Worm (Caenorhabditis elegans): ENCODE measurements around the gene twk-45.

Gene twk-45

ce11 chrIII:2778655-2779054 is 23.0 kb downstream of the twk-45 start, which contains the start of gene laf-1:
laf-1 (minus strand) TSS chrIII:2779053.
- no peak for TF ChIP-seq mbf-1 (tag; optimal IDR thresholded peaks at IDR 0.05)
- no peak for TF ChIP-seq ztf-1 (GFP tag; conservative IDR thresholded peaks at IDR 0.05)
- no peak for TF ChIP-seq ztf-4 (tag; optimal IDR thresholded peaks at IDR 0.05)
- no peak for TF ChIP-seq fos-1 (tag; optimal IDR thresholded peaks at IDR 0.05)
- no peak for TF ChIP-seq blmp-1 (tag; optimal IDR thresholded peaks at IDR 0.05; ENCODE audit: insufficient read depth)
- TF ChIP-seq ceh-82 (tag; optimal IDR thresholded peaks at IDR 0.05) = no peak
- no peak for TF ChIP-seq aly-2 (tag; optimal IDR thresholded peaks at IDR 0.05)
- TF ChIP-seq nhr-25 (tag; optimal IDR thresholded peaks at IDR 0.05) = no peak
- no peak for TF ChIP-seq nhr-237 (tag; optimal IDR thresholded peaks at IDR 0.05)
- TF ChIP-seq crh-2 (tag; optimal IDR thresholded peaks at IDR 0.05) = no peak
- no peak for TF ChIP-seq unc-55 (GFP tag; optimal IDR thresholded peaks at IDR 0.05)
- TF ChIP-seq alr-1 (tag; optimal IDR thresholded peaks at IDR 0.05) = no peak
- no peak for TF ChIP-seq mab-5 (tag; optimal IDR thresholded peaks at IDR 0.05)
- no peak for TF ChIP-seq nhr-6 (tag; optimal IDR thresholded peaks at IDR 0.05)
- no peak for TF ChIP-seq zag-1 (tag; optimal IDR thresholded peaks at IDR 0.05)
- TF ChIP-seq lsy-2 (tag; optimal IDR thresholded peaks at IDR 0.05) = no peak
- no peak for TF ChIP-seq lin-39 (tag; optimal IDR thresholded peaks at IDR 0.05)
- TF ChIP-seq dmd-4 (tag; optimal IDR thresholded peaks at IDR 0.05) = no peak

ce11 chrIII:2770752-2771151 is 30.9 kb downstream of the twk-45 start:
- no peak for TF ChIP-seq C34F6.9 (tag; optimal IDR thresholded peaks at IDR 0.05)
- TF ChIP-seq F13H6.1 (tag; optimal IDR thresholded peaks at IDR 0.05) = no peak
- TF ChIP-seq unc-39 (tag; optimal IDR thresholded peaks at IDR 0.05) = no peak
- TF ChIP-seq mdl-1 (tag; optimal IDR thresholded peaks at IDR 0.05) = no peak
- no peak for TF ChIP-seq sem-4 (tag; optimal IDR thresholded peaks at IDR 0.05)
- TF ChIP-seq mbf-1 (tag; optimal IDR thresholded peaks at IDR 0.05) = no peak
- no peak for TF ChIP-seq R02D3.7 (tag; optimal IDR thresholded peaks at IDR 0.05)

ce11 chrIII:2769078-2769477 is 32.6 kb downstream of the twk-45 start:
- TF ChIP-seq nhr-10 (tag; optimal IDR thresholded peaks at IDR 0.05) (no peak), snpc-4 (tag; optimal IDR thresholded peaks at IDR 0.05) (no peak), dmd-4 (tag; optimal IDR thresholded peaks at IDR 0.05) (no peak), mbf-1 (tag; optimal IDR thresholded peaks at IDR 0.05) (no peak), sma-3 (GFP tag; optimal IDR thresholded peaks at IDR 0.05) (no peak), lsy-2 (tag; optimal IDR thresholded peaks at IDR 0.05) (no peak), gmeb-1 (tag; optimal IDR thresholded peaks at IDR 0.05) (no peak), mab-5 (tag; optimal IDR thresholded peaks at IDR 0.05) (no peak)

ce11 chrIII:2768635-2769034 is 33.1 kb downstream of the twk-45 start, which contains the start of gene swsn-3:
swsn-3 (minus strand) TSS chrIII:2768679.
- TF ChIP-seq nhr-12 (tag; optimal IDR thresholded peaks at IDR 0.05) = no peak
- TF ChIP-seq mbf-1 (tag; optimal IDR thresholded peaks at IDR 0.05) = no peak
- TF ChIP-seq nhr-6 (tag; optimal IDR thresholded peaks at IDR 0.05) = peak; percentile 58
- no peak for TF ChIP-seq alr-1 (tag; optimal IDR thresholded peaks at IDR 0.05)
- peak; percentile 74 for TF ChIP-seq nhr-129 (tag; optimal IDR thresholded peaks at IDR 0.05)
- peak; percentile 55 to 71 for TF ChIP-seq mdl-1 (tag; optimal IDR thresholded peaks at IDR 0.05)
- TF ChIP-seq ztf-1 (GFP tag; conservative IDR thresholded peaks at IDR 0.05) = no peak
- no peak for TF ChIP-seq unc-62 (GFP tag; optimal IDR thresholded peaks at IDR 0.05)
- TF ChIP-seq nhr-10 (tag; optimal IDR thresholded peaks at IDR 0.05) = peak; percentile 63
- TF ChIP-seq ztf-4 (tag; optimal IDR thresholded peaks at IDR 0.05) = peak; percentile 14
- peak; percentile 43 for TF ChIP-seq nhr-237 (tag; optimal IDR thresholded peaks at IDR 0.05)
- TF ChIP-seq ZK546.5 (tag; optimal IDR thresholded peaks at IDR 0.05) = peak; percentile 52
- TF ChIP-seq F13H6.1 (tag; optimal IDR thresholded peaks at IDR 0.05) = peak; percentile 89
- peak; percentile 25 for TF ChIP-seq zag-1 (tag; optimal IDR thresholded peaks at IDR 0.05)
- no peak for TF ChIP-seq nhr-11 (tag; optimal IDR thresholded peaks at IDR 0.05)
- peak; percentile 70 for TF ChIP-seq snpc-4 (tag; optimal IDR thresholded peaks at IDR 0.05)
- TF ChIP-seq lin-39 (tag; optimal IDR thresholded peaks at IDR 0.05) = no peak
- TF ChIP-seq aly-2 (tag; optimal IDR thresholded peaks at IDR 0.05) = no peak
- TF ChIP-seq unc-39 (tag; optimal IDR thresholded peaks at IDR 0.05) = no peak
- TF ChIP-seq nhr-21 (tag; optimal IDR thresholded peaks at IDR 0.05) = peak; percentile 56
- TF ChIP-seq elt-1 (tag; optimal IDR thresholded peaks at IDR 0.05) = no peak
- peak; percentile 85 to 94 for TF ChIP-seq lsy-2 (tag; optimal IDR thresholded peaks at IDR 0.05)
- peak; percentile 39 for TF ChIP-seq blmp-1 (tag; optimal IDR thresholded peaks at IDR 0.05; ENCODE audit: insufficient read depth)
- TF ChIP-seq Y55F3AM.14 (GFP tag; optimal IDR thresholded peaks at IDR 0.05) = peak; percentile 56
- peak; percentile 86 for TF ChIP-seq sma-9 (GFP tag; optimal IDR thresholded peaks at IDR 0.05)
- no peak for TF ChIP-seq sma-9 (tag; optimal IDR thresholded peaks at IDR 0.05)
- TF ChIP-seq R02D3.7 (tag; optimal IDR thresholded peaks at IDR 0.05) = peak; percentile 48
- TF ChIP-seq fos-1 (tag; optimal IDR thresholded peaks at IDR 0.05) = peak; percentile 67
- TF ChIP-seq ztf-11 (tag; optimal IDR thresholded peaks at IDR 0.05) = peak; percentile 30
- TF ChIP-seq gmeb-1 (tag; optimal IDR thresholded peaks at IDR 0.05) = peak; percentile 89
- peak; percentile 55 for TF ChIP-seq skn-1 (tag; optimal IDR thresholded peaks at IDR 0.05)
- TF ChIP-seq sem-4 (tag; optimal IDR thresholded peaks at IDR 0.05) = peak; percentile 77
- TF ChIP-seq lin-11 (tag; optimal IDR thresholded peaks at IDR 0.05) = peak; percentile 94
- peak; percentile 25 for TF ChIP-seq ceh-82 (tag; optimal IDR thresholded peaks at IDR 0.05)
- peak; percentile 91 for TF ChIP-seq crh-2 (tag; optimal IDR thresholded peaks at IDR 0.05)
- TF ChIP-seq egl-27 (tag; optimal IDR thresholded peaks at IDR 0.05) = peak; percentile 60
- peak; percentile 92 for TF ChIP-seq lin-13 (GFP tag; optimal IDR thresholded peaks at IDR 0.05)
- TF ChIP-seq peb-1 (tag; optimal IDR thresholded peaks at IDR 0.05) = no peak
- peak; percentile 83 for TF ChIP-seq sma-3 (GFP tag; optimal IDR thresholded peaks at IDR 0.05)
- no peak for TF ChIP-seq nhr-23 (tag; optimal IDR thresholded peaks at IDR 0.05)

All from whole organism, L2 larva.